Worm (Caenorhabditis elegans) whole organism, L4 larva: ENCODE results near the gene Y54G2A.37.

ENCODE experiments used
- R02D3.7 ChIP-seq: fragments of 150-350 bp; sonication (generic microtip); optimal IDR thresholded peaks from 3 replicates; lab custom pipeline; 2014; ENCODE audit warnings: missing biosample characterization, missing genetic modification characterization
- T20F7.1 ChIP-seq: fragments of 200-800 bp; sonication (Bioruptor generic); optimal IDR thresholded peaks from 2 replicates; lab custom pipeline; 2018; ENCODE audit warnings: mild to moderate bottlenecking, missing genetic modification characterization, missing compliant biosample characterization
- egl-27 ChIP-seq: sonication (generic microtip); optimal IDR thresholded peaks from 3 replicates; lab custom pipeline; 2017; ENCODE audit warnings: missing biosample characterization, missing genetic modification reagents, missing genetic modification characterization
- lsy-2 ChIP-seq, 2 experiments: fragments of 150-350 bp in 1 of 2; sonication (generic microtip) in 1 of 2; optimal IDR thresholded peaks; 2 replicates each; lab custom pipeline; 2014 to 2017; ENCODE audit warnings: missing biosample characterization in 2 of 2, missing genetic modification characterization in 2 of 2
- nhr-11 ChIP-seq: fragments of 150-350 bp; optimal IDR thresholded peaks from 2 replicates; lab custom pipeline; 2014; ENCODE audit warnings: missing biosample characterization, missing genetic modification characterization
- nhr-111 ChIP-seq: fragments of 200-800 bp; sonication (Bioruptor generic); optimal IDR thresholded peaks from 2 replicates; lab custom pipeline; 2018; ENCODE audit warnings: mild to moderate bottlenecking, missing genetic modification characterization, missing compliant biosample characterization
- nhr-237 ChIP-seq: sonication (generic microtip); optimal IDR thresholded peaks from 2 replicates; lab custom pipeline; 2017; ENCODE audit warnings: missing biosample characterization, missing genetic modification characterization
- pha-4 ChIP-seq, 2 experiments: fragments of 150-350 bp in 1 of 2; fragments of 200-800 bp in 1 of 2; sonication (Bioruptor generic) in 1 of 2; IDR thresholded peaks in 1 of 2; optimal IDR thresholded peaks in 1 of 2; 2 replicates each; pipeline versions ENCODE4 v1.3.6 to Lab custom; 2014 to 2022; ENCODE audit warnings: missing genetic modification characterization in 2 of 2, missing genetic modification reagents in 2 of 2, missing biosample characterization in 1 of 2, missing compliant biosample characterization in 1 of 2
- set-16 ChIP-seq: fragments of 200-800 bp; sonication (Bioruptor generic); IDR thresholded peaks from 2 replicates; pipeline ENCODE4 v1.3.6; 2022; ENCODE audit warnings: missing genetic modification reagents, missing genetic modification characterization, missing compliant biosample characterization
- snpc-4 ChIP-seq: fragments of 150-350 bp; optimal IDR thresholded peaks from 2 replicates; lab custom pipeline; 2014; ENCODE audit warnings: missing biosample characterization, missing genetic modification characterization

DNA sequence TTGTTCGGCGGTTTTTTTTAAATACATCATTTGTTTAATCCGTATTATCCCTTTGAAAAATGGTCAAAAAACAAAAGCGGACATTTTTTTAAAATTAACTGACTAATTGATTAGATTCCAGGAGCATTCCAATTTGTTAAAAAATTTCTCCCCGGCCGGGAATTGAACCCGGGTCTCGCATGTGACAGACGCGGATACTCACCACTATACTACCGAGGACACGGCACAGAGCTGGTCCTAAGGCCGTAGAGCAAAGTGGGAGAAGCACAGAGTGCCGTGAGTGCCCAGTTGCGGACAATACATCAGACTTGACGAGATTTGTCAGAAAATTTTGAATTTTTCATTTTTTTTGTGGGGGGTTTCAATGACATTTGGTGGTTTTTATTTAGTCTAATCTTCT is 19.5 kb upstream of the Y54G2A.37 start:
- TF ChIP-seq T20F7.1 (GFP tag; lab: Kevin White, UChicago) (no peak), lsy-2 (tag; optimal IDR thresholded peaks at IDR 0.05; lab: Kevin White, UChicago) (peak in 1 of 2 experiments; percentile 24), R02D3.7 (tag; lab: Kevin White, UChicago) (no peak), nhr-11 (tag; lab: Kevin White, UChicago) (no peak), egl-27 (tag; lab: Kevin White, UChicago) (no peak), nhr-237 (tag; lab: Kevin White, UChicago) (no peak), set-16 (GFP tag; lab: Robert Waterston, UW) (no peak; the same call in 1 of the 2 replicates), snpc-4 (tag; lab: Kevin White, UChicago) (no peak), nhr-111 (GFP tag; lab: Kevin White, UChicago) (no peak), pha-4 (GFP tag; IDR thresholded peaks at IDR 0.05; lab: Robert Waterston, UW) (peak; percentile 75), pha-4 (tag; optimal IDR thresholded peaks at IDR 0.05; lab: Kevin White, UChicago) (no peak)
